Fruit fly (Drosophila melanogaster) S2 (cell line): Measurements from ENCODE around the gene CG32554.

ENCODE experiments used
- CG8478 ChIP-seq: fragments of >200 bp; optimal IDR thresholded peaks from 2 replicates; lab custom pipeline; 2018
- CTCF ChIP-seq, 2 experiments: fragments of >200 bp; optimal IDR thresholded peaks; 2 replicates each; lab custom pipeline; 2018

- TF ChIP-seq CTCF (optimal IDR thresholded peaks at IDR 0.05; lab: Kevin White, UChicago) (peak; percentile 95), CG8478 (lab: Kevin White, UChicago) (no peak)
Observed at dm6 chrX:17820252-17820651, 32.2 kb downstream of the CG32554 start.
